Fruit fly (Drosophila melanogaster): Measurements from ENCODE around the gene dsb.

dsb gene

dm6 chr3L:1861794-1862447 is 48.1 kb downstream of the dsb start, which contains the start of gene Rap1 (continued):
- TF ChIP-seq sisA (GFP tag; IDR thresholded peaks at IDR 0.05) (peak; percentile 61), gt (GFP tag; IDR thresholded peaks at IDR 0.05) (peak; percentile 36; the same call in 1 of the 2 replicates), D (optimal IDR thresholded peaks at IDR 0.05) (no peak), D (GFP tag; optimal IDR thresholded peaks at IDR 0.05) (peak; percentile 20), CG17359 (tag; optimal IDR thresholded peaks at IDR 0.05) (peak; percentile 21), sob (GFP tag; IDR thresholded peaks at IDR 0.05) (peak; percentile 90), CG17829 (tag; optimal IDR thresholded peaks at IDR 0.05) (peak; percentile 77), CG9437 (GFP tag; optimal IDR thresholded peaks at IDR 0.05) (peak; percentile 8), tgo (GFP tag; IDR thresholded peaks at IDR 0.05) (peak; percentile 76), CG12071 (GFP tag; optimal IDR thresholded peaks at IDR 0.05) (peak; percentile 11), E2f2 (GFP tag; IDR thresholded peaks at IDR 0.05) (peak; percentile 53), Dll (GFP tag; IDR thresholded peaks at IDR 0.05; ENCODE audit: partially characterized antibody) (peak; percentile 89), Doc2 (GFP tag; IDR thresholded peaks at IDR 0.05) (no peak), cato (GFP tag; optimal IDR thresholded peaks at IDR 0.05; ENCODE audit: borderline replicate concordance) (peak; percentile 37), gcm2 (GFP tag; optimal IDR thresholded peaks at IDR 0.05) (no peak), CG10959 (GFP tag; IDR thresholded peaks at IDR 0.05) (peak; percentile 58), dpn (GFP tag; optimal IDR thresholded peaks at IDR 0.05) (peak; percentile 45 to 70), CG10209 (GFP tag; optimal IDR thresholded peaks at IDR 0.05) (peak; percentile 43), Ptx1 (GFP tag; IDR thresholded peaks at IDR 0.05) (peak; percentile 81), twi (tag; optimal IDR thresholded peaks at IDR 0.05) (no peak), CG11085 (GFP tag; IDR thresholded peaks at IDR 0.05) (peak; percentile 68), nerfin-2 (GFP tag; IDR thresholded peaks at IDR 0.05; ENCODE audit: partially characterized antibody) (peak; percentile 81), Hsf (GFP tag; optimal IDR thresholded peaks at IDR 0.05) (peak; percentile 50), CG16813 (GFP tag; IDR thresholded peaks at IDR 0.05; ENCODE audit: partially characterized antibody) (peak; percentile 97), CG15601 (tag; optimal IDR thresholded peaks at IDR 0.05) (no peak), Hmr (GFP tag; optimal IDR thresholded peaks at IDR 0.05) (no peak), chinmo (GFP tag; IDR thresholded peaks at IDR 0.05; ENCODE audit: partially characterized antibody) (peak; percentile 54; the same call in 2 of the 4 replicates), CG18619 (GFP tag; optimal IDR thresholded peaks at IDR 0.05) (peak; percentile 61), CG11093 (GFP tag; IDR thresholded peaks at IDR 0.05) (peak; percentile 67; the same call in 2 of the 3 replicates), B-H1 (GFP tag; IDR thresholded peaks at IDR 0.05) (peak; percentile 49), br (optimal IDR thresholded peaks at IDR 0.05) (no peak), CG33557 (GFP tag; optimal IDR thresholded peaks at IDR 0.05) (no peak), zen2 (GFP tag; IDR thresholded peaks at IDR 0.05; ENCODE audit: partially characterized antibody) (peak; percentile 73; the same call in 2 of the 3 replicates), CG1832 (GFP tag; optimal IDR thresholded peaks at IDR 0.05) (peak; percentile 71), CG3407 (GFP tag; optimal IDR thresholded peaks at IDR 0.05) (peak; percentile 4), Spps (tag; optimal IDR thresholded peaks at IDR 0.05) (no peak), pho (GFP tag; optimal IDR thresholded peaks at IDR 0.05) (peak; percentile 62), pum (GFP tag; optimal IDR thresholded peaks at IDR 0.05) (peak; percentile 56), CG13894 (tag; optimal IDR thresholded peaks at IDR 0.05) (peak; percentile 40), CG2889 (GFP tag; IDR thresholded peaks at IDR 0.05) (peak; percentile 64; the same call in 2 of the 3 replicates), CG9876 (GFP tag; optimal IDR thresholded peaks at IDR 0.05) (peak; percentile 42), Vsx1 (GFP tag; optimal IDR thresholded peaks at IDR 0.05) (no peak), CG8359 (GFP tag; optimal IDR thresholded peaks at IDR 0.05; ENCODE audit: borderline replicate concordance) (peak; percentile 9), CG18262 (tag; optimal IDR thresholded peaks at IDR 0.05) (peak; percentile 77)

Measured in whole organism, embryonic.